Fruit fly (Drosophila melanogaster): ENCODE measurements around the gene atilla.

- TF ChIP-seq psq (optimal IDR thresholded peaks at IDR 0.05) = no peak
- TF ChIP-seq usp (GFP tag; optimal IDR thresholded peaks at IDR 0.05) = no peak
- TF ChIP-seq Dll (optimal IDR thresholded peaks at IDR 0.05) = no peak
- TF ChIP-seq pan (optimal IDR thresholded peaks at IDR 0.05) = no peak
- no peak for TF ChIP-seq CG8478 (optimal IDR thresholded peaks at IDR 0.05)
Measured at dm6 chr2L:12174493-12175129, 3.1 kb downstream of the atilla start, which contains the start of gene bru1.

Measured in whole organism.